Worm (Caenorhabditis elegans) whole organism, L4/young adult: ENCODE results near the gene figl-1.

Source experiments
- W03F9.2 ChIP-seq: fragments of 150-350 bp; optimal IDR thresholded peaks from 2 replicates; lab custom pipeline; 2014; ENCODE audit warnings: missing biosample characterization, missing genetic modification characterization
- dao-5 ChIP-seq: sonication (generic microtip); optimal IDR thresholded peaks from 2 replicates; lab custom pipeline; 2016; ENCODE audit warnings: missing genotype, missing genetic modification characterization, moderate library complexity, missing compliant biosample characterization
- him-1 ChIP-seq: sonication (generic microtip); optimal IDR thresholded peaks from 2 replicates; lab custom pipeline; 2016; ENCODE audit warnings: missing genotype, missing genetic modification reagents, missing genetic modification characterization, missing compliant biosample characterization

DNA sequence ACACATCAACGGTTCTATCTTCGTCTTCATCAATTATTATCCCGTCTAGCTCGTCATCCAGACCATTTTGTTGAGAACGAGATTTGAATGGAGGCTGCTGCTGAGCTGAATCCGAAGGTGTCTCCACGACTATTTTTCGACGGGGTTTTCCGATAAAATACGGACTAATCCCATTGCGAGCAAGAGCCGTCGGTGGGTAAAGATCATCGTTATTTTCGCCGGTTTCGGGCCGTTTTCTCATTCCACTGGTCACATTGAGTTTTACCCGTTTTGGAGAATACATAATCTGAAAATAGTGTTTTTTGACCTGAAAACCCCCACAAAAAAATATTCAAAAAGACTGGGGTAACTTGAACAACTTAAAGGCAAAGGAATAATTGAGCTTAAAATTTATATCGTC, at the start of gene figl-1:
- TF ChIP-seq him-1 (tag; lab: Kevin White, UChicago) (no peak), W03F9.2 (no peak), dao-5 (tag; lab: Kevin White, UChicago) (no peak)
